Worm (Caenorhabditis elegans) whole organism, L1 larva: ENCODE results near the gene Y54F10BM.13.

Experiments used
- Y116A8C.19 ChIP-seq: sonication (generic microtip); optimal IDR thresholded peaks from 2 replicates; lab custom pipeline; 2016; ENCODE audit warnings: missing compliant biosample characterization, missing genetic modification characterization, borderline replicate concordance
- alr-1 ChIP-seq: fragments of 200-800 bp; sonication (Bioruptor generic); optimal IDR thresholded peaks from 2 replicates; lab custom pipeline; 2018; ENCODE audit warnings: borderline replicate concordance, mild to moderate bottlenecking, missing genetic modification characterization, missing compliant biosample characterization
- blmp-1 ChIP-seq: fragments of 150-350 bp; optimal IDR thresholded peaks from 2 replicates; lab custom pipeline; 2014; ENCODE audit warnings: missing biosample characterization, missing genetic modification characterization
- ceh-88 ChIP-seq: fragments of 200-800 bp; sonication (Bioruptor generic); IDR thresholded peaks from 2 replicates; pipeline ENCODE4 v1.3.6; 2022; ENCODE audit warnings: missing genetic modification characterization, missing compliant biosample characterization
- ces-1 ChIP-seq: fragments of 150-350 bp; optimal IDR thresholded peaks from 2 replicates; lab custom pipeline; 2014; ENCODE audit warnings: missing biosample characterization, missing genetic modification reagents, missing genetic modification characterization
- efl-1 ChIP-seq, 4 experiments: fragments of 150-350 bp; optimal IDR thresholded peaks in 3 of 4; peaks in 1 of 4; 1 replicate in 1 of 4; 2 replicates in 3 of 4; lab custom pipeline; 2014; ENCODE audit warnings: missing biosample characterization in 2 of 4, missing genetic modification characterization in 2 of 4, missing genetic modification reagents in 2 of 4
- efl-3 ChIP-seq: fragments of 200-800 bp; sonication (Bioruptor generic); optimal IDR thresholded peaks from 2 replicates; lab custom pipeline; 2018; ENCODE audit warnings: mild to moderate bottlenecking, missing genetic modification characterization, missing compliant biosample characterization
- elt-3 ChIP-seq, 6 experiments: fragments of 150-350 bp in 1 of 6; sonication (generic microtip); optimal IDR thresholded peaks; 2 replicates each; lab custom pipeline; 2017 to 2018; ENCODE audit warnings: missing biosample characterization in 6 of 6, missing genetic modification characterization in 6 of 6, inconsistent platforms in 1 of 6
- fkh-8 ChIP-seq: sonication (generic microtip); optimal IDR thresholded peaks from 2 replicates; lab custom pipeline; 2016; ENCODE audit warnings: mild to moderate bottlenecking, missing genetic modification characterization, missing compliant biosample characterization
- lin-13 ChIP-seq: fragments of 150-350 bp; optimal IDR thresholded peaks from 2 replicates; lab custom pipeline; 2014; ENCODE audit warnings: missing biosample characterization, missing genetic modification reagents, missing genetic modification characterization
- lin-35 ChIP-seq, 2 experiments: fragments of 150-350 bp; optimal IDR thresholded peaks; 2 replicates each; lab custom pipeline; 2014; ENCODE audit warnings: missing biosample characterization in 2 of 2, missing genetic modification characterization in 2 of 2, missing genetic modification reagents in 2 of 2
- lir-3 ChIP-seq: sonication (generic microtip); optimal IDR thresholded peaks from 2 replicates; lab custom pipeline; 2016; ENCODE audit warnings: mild to moderate bottlenecking, missing genetic modification characterization, moderate library complexity, missing compliant biosample characterization; ENCODE audit not compliant: poor library complexity
- mab-9 ChIP-seq: fragments of 200-800 bp; sonication (Bioruptor generic); IDR thresholded peaks from 2 replicates; pipeline ENCODE4 v1.3.6; 2022; ENCODE audit warnings: missing genetic modification reagents, missing genetic modification characterization, missing compliant biosample characterization
- mdl-1 ChIP-seq, 2 experiments: fragments of 150-350 bp; optimal IDR thresholded peaks; 2 replicates each; lab custom pipeline; 2014 to 2017; ENCODE audit warnings: missing biosample characterization in 2 of 2, missing genetic modification characterization in 2 of 2, inconsistent platforms in 1 of 2
- nhr-11 ChIP-seq: fragments of 150-350 bp; optimal IDR thresholded peaks from 2 replicates; lab custom pipeline; 2014; ENCODE audit warnings: missing biosample characterization, missing genetic modification characterization
- nhr-12 ChIP-seq: sonication (generic microtip); optimal IDR thresholded peaks from 2 replicates; lab custom pipeline; 2017; ENCODE audit warnings: missing biosample characterization, missing genetic modification characterization
- nhr-20 ChIP-seq: sonication (generic microtip); optimal IDR thresholded peaks from 2 replicates; lab custom pipeline; 2016; ENCODE audit warnings: mild to moderate bottlenecking, missing genetic modification characterization, missing compliant biosample characterization
- nhr-47 ChIP-seq: sonication (generic microtip); optimal IDR thresholded peaks from 2 replicates; lab custom pipeline; 2016; ENCODE audit warnings: mild to moderate bottlenecking, missing genetic modification characterization, moderate library complexity, missing compliant biosample characterization
- nhr-76 ChIP-seq: sonication (generic microtip); optimal IDR thresholded peaks from 2 replicates; lab custom pipeline; 2017; ENCODE audit warnings: missing biosample characterization, missing genetic modification characterization
- nhr-77 ChIP-seq: fragments of 150-350 bp; optimal IDR thresholded peaks from 2 replicates; lab custom pipeline; 2014; ENCODE audit warnings: missing biosample characterization, missing genetic modification characterization
- nhr-85 ChIP-seq: sonication (generic microtip); peaks from one replicate; lab custom pipeline; 2016; ENCODE audit warnings: missing genetic modification characterization, inconsistent platforms, missing compliant biosample characterization
- pax-3 ChIP-seq: fragments of 200-800 bp; sonication (Bioruptor generic); optimal IDR thresholded peaks from 2 replicates; lab custom pipeline; 2018; ENCODE audit warnings: mild to moderate bottlenecking, missing genetic modification characterization, moderate library complexity, missing compliant biosample characterization
- rnt-1 ChIP-seq: sonication (generic microtip); optimal IDR thresholded peaks from 2 replicates; lab custom pipeline; 2016; ENCODE audit warnings: mild to moderate bottlenecking, missing genetic modification characterization, moderate library complexity, missing compliant biosample characterization
- sptf-1 ChIP-seq: fragments of 150-350 bp; optimal IDR thresholded peaks from 2 replicates; lab custom pipeline; 2014; ENCODE audit warnings: missing biosample characterization, missing genetic modification characterization
- sup-37 ChIP-seq: fragments of 200-800 bp; sonication (Bioruptor generic); optimal IDR thresholded peaks from 2 replicates; lab custom pipeline; 2018; ENCODE audit warnings: mild to moderate bottlenecking, missing genetic modification characterization, missing compliant biosample characterization
- tbx-2 ChIP-seq: sonication (generic microtip); optimal IDR thresholded peaks from 2 replicates; lab custom pipeline; 2016; ENCODE audit warnings: missing genetic modification characterization, missing compliant biosample characterization
- unc-130 ChIP-seq: fragments of 150-350 bp; optimal IDR thresholded peaks from 2 replicates; lab custom pipeline; 2017; ENCODE audit warnings: missing biosample characterization, missing genetic modification characterization, inconsistent platforms
- unc-98 ChIP-seq: fragments of 200-800 bp; sonication (Bioruptor generic); IDR thresholded peaks from 2 replicates; pipeline ENCODE4 v1.3.6; 2022; ENCODE audit warnings: missing genetic modification characterization, missing compliant biosample characterization
- xbp-1 ChIP-seq: sonication (generic microtip); optimal IDR thresholded peaks from 2 replicates; lab custom pipeline; 2016; ENCODE audit warnings: missing genetic modification characterization, missing compliant biosample characterization
- zag-1 ChIP-seq: fragments of 150-350 bp; optimal IDR thresholded peaks from 2 replicates; lab custom pipeline; 2014; ENCODE audit warnings: missing biosample characterization, missing genetic modification characterization
- ztf-11 ChIP-seq, 2 experiments: sonication (generic microtip); optimal IDR thresholded peaks; 2 replicates each; lab custom pipeline; 2016 to 2017; ENCODE audit warnings: missing genetic modification characterization in 2 of 2, missing biosample characterization in 1 of 2, missing compliant biosample characterization in 1 of 2

The Y54F10BM.13 gene

DNA sequence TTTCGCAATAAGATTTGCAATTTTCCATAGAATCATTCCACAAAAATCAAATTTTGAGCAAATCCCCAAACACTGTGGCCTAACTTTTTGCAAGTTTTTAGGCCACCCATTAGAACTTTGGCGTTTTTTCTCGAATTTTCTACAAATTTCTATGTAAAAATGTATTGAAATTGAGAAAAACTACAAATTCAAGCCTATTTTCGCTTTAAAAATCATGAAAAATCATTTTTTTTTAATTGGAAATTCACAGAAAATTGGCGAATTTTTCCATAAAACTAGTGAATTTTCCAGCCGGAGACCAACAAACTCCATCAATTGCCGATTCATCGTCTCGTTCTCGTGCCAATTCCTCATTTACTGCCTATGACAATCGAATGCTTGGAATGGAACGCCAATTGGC, 19.1 kb upstream of the Y54F10BM.13 start:
- no peak for TF ChIP-seq efl-1 (optimal IDR thresholded peaks at IDR 0.05; lab: Kevin White, UChicago)
- peak in 1 of 2 experiments; percentile 91 for TF ChIP-seq efl-1 (GFP tag; optimal IDR thresholded peaks at IDR 0.05 in 1 of 2; lab: Kevin White, UChicago)
- TF ChIP-seq lin-35 (GFP tag; optimal IDR thresholded peaks at IDR 0.05; lab: Kevin White, UChicago), result no peak

ce11 chrIII:2347291-2347690, 16.4 kb upstream of the Y54F10BM.13 start, which contains the start of gene gip-1:
Gene gip-1 (plus strand): TSS chrIII:2347591.
- no peak for TF ChIP-seq unc-130
- peak; percentile 9 for TF ChIP-seq nhr-85 (tag; lab: Kevin White, UChicago)
- TF ChIP-seq, all 84 proteins: peak for 1

DNA sequence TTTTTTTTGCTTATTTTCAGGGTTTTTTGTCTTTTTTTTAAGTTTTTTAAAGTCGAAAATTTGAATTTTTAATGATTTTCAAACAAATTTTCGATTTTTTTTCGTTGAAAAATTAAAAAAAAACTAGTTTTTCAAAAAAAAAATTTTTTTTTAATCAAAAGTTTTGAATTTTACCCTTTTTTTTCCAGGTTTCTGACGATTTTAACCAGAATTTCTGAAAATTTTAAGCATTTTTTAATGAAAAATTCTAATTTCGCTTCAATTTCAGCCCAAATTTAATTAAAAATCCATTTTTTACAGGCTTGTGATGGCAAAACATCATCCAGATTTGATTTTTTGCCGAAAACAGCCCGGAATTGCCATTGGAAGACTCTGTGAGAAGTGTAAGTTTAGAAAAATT, 12.4 kb upstream of the Y54F10BM.13 start, which contains the start of gene phf-5:
Gene phf-5, plus strand, starts transcription at position 301 of the 400 bp plus-strand sequence.
- no peak for TF ChIP-seq lir-3 (tag; lab: Kevin White, UChicago)
- TF ChIP-seq alr-1 (tag; lab: Kevin White, UChicago), result no peak
- TF ChIP-seq ztf-11 (tag; optimal IDR thresholded peaks at IDR 0.05; lab: Kevin White, UChicago), result no peak
- no peak for TF ChIP-seq efl-3
- TF ChIP-seq nhr-76 (tag; lab: Kevin White, UChicago), result no peak
- TF ChIP-seq unc-130, result no peak
- no peak for TF ChIP-seq lin-35 (GFP tag; optimal IDR thresholded peaks at IDR 0.05; lab: Kevin White, UChicago)
- TF ChIP-seq blmp-1 (tag; lab: Kevin White, UChicago), result no peak
- TF ChIP-seq ceh-88 (GFP tag; lab: Robert Waterston, UW), result no peak
- TF ChIP-seq zag-1 (tag; lab: Kevin White, UChicago), result no peak

ce11 chrIII:2330389-2330788, 494 bp downstream of the Y54F10BM.13 start:
- TF ChIP-seq efl-1 (optimal IDR thresholded peaks at IDR 0.05; lab: Kevin White, UChicago) (no peak), efl-1 (GFP tag; optimal IDR thresholded peaks at IDR 0.05 in 1 of 2; lab: Kevin White, UChicago) (peak in 1 of 2 experiments; percentile 72), ces-1 (GFP tag; lab: Kevin White, UChicago) (no peak)
- TF ChIP-seq, all 84 proteins: peak for 1

DNA sequence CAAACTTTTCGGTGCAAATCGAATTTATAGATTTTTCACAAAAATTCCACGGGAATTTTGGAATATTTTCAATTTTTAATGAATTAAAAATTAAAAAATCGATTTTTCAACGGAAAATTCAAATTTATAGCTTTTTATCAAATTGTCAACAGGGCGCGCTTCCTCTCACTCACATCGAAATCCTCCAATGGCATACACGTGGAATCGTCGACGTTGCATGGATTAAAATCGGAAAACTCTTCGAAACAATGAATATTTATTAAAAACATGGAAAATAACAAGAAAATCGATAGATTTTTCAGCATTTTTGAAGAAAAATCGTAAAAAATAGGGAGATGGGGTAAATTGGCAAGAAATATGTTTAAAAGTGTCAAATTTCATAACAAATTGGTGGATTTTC, 1.5 kb downstream of the Y54F10BM.13 start, which contains the start of gene Y54F10BM.12:
Gene Y54F10BM.12, minus strand, starts transcription at position 344 of the 400 bp plus-strand sequence.
- TF ChIP-seq Y116A8C.19 (tag; lab: Kevin White, UChicago), result no peak
- no peak for TF ChIP-seq xbp-1
- TF ChIP-seq nhr-77 (tag; lab: Kevin White, UChicago), result no peak
- TF ChIP-seq sup-37, result no peak
- no peak for TF ChIP-seq lin-13 (GFP tag; lab: Kevin White, UChicago)
- TF ChIP-seq pax-3 (tag; lab: Kevin White, UChicago), result no peak
- TF ChIP-seq tbx-2 (tag; lab: Kevin White, UChicago), result no peak
- TF ChIP-seq, all 84 proteins: peak for 0

DNA sequence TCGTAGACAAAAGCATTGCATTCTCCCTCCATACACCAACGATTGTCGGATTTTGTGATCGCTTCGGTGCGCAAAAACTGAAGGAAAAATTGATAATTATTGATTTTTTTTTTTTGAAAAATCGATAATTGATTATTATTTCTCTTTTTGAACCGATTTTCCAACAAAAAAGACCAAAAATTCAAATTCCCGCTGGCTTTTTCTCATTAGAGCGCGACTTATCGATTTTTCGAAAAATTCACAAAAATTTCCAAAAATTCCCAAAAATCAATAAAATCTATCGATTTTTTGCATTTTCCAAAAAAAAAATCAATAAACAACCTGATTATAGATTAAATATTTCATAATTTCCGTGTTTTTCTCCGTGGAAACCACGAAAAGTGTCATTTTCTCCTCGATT, 2.3 kb downstream of the Y54F10BM.13 start:
- TF ChIP-seq unc-130, result no peak
- TF ChIP-seq ces-1 (GFP tag; lab: Kevin White, UChicago), result no peak
- TF ChIP-seq rnt-1 (tag; lab: Kevin White, UChicago), result no peak
- no peak for TF ChIP-seq unc-98 (GFP tag; lab: Robert Waterston, UW)
- TF ChIP-seq nhr-20 (tag; lab: Kevin White, UChicago), result no peak
- TF ChIP-seq nhr-12 (tag; lab: Kevin White, UChicago), result no peak
- TF ChIP-seq sptf-1 (tag; lab: Kevin White, UChicago), result no peak
- TF ChIP-seq elt-3 (tag; optimal IDR thresholded peaks at IDR 0.05; lab: Kevin White, UChicago), result no peak
- no peak for TF ChIP-seq pax-3 (tag; lab: Kevin White, UChicago)
- no peak for TF ChIP-seq blmp-1 (tag; lab: Kevin White, UChicago)
- TF ChIP-seq mab-9 (GFP tag; lab: Robert Waterston, UW), result no peak
- no peak for TF ChIP-seq nhr-47 (tag; lab: Kevin White, UChicago)
- no peak for TF ChIP-seq fkh-8 (tag; lab: Kevin White, UChicago)
- TF ChIP-seq nhr-11 (tag; lab: Kevin White, UChicago), result no peak
- no peak for TF ChIP-seq mdl-1 (tag; optimal IDR thresholded peaks at IDR 0.05; lab: Kevin White, UChicago)
- TF ChIP-seq sup-37, result no peak
- TF ChIP-seq, all 84 proteins: peak for 0
